Fruit fly (Drosophila melanogaster): ENCODE data around the gene grp.

The grp gene

dm6 chr2L:16703753-16704152, 23.9 kb downstream of the grp start:
- TF ChIP-seq Sox14 (GFP tag; optimal IDR thresholded peaks at IDR 0.05) (peak; percentile 61), Met (GFP tag; optimal IDR thresholded peaks at IDR 0.05) (no peak), Sox102F (GFP tag; optimal IDR thresholded peaks at IDR 0.05) (peak; percentile 37), esn (GFP tag; optimal IDR thresholded peaks at IDR 0.05) (peak; percentile 64), CG8119 (GFP tag; IDR thresholded peaks at IDR 0.05) (no peak; the same call in 1 of the 3 replicates), Smox (GFP tag; optimal IDR thresholded peaks at IDR 0.05) (peak; percentile 43), OdsH (GFP tag; optimal IDR thresholded peaks at IDR 0.05) (peak; percentile 55), CG10631 (GFP tag; optimal IDR thresholded peaks at IDR 0.05) (peak; percentile 52), CG32006 (GFP tag; optimal IDR thresholded peaks at IDR 0.05) (no peak), Sox15 (GFP tag; optimal IDR thresholded peaks at IDR 0.05) (peak; percentile 25), CG10669 (GFP tag; optimal IDR thresholded peaks at IDR 0.05) (no peak), eg (GFP tag; IDR thresholded peaks at IDR 0.05) (no peak), dsx (GFP tag; optimal IDR thresholded peaks at IDR 0.05; ENCODE audit: poor library complexity, severe bottlenecking) (peak; percentile 21), Hr39 (GFP tag; optimal IDR thresholded peaks at IDR 0.05) (peak; percentile 25), CG34406 (GFP tag; optimal IDR thresholded peaks at IDR 0.05) (no peak), CG15336 (GFP tag; IDR thresholded peaks at IDR 0.05) (peak; percentile 34; the same call in 1 of the 2 replicates), CG11762 (GFP tag; optimal IDR thresholded peaks at IDR 0.05; ENCODE audit: insufficient read depth) (no peak), CG3919 (GFP tag; optimal IDR thresholded peaks at IDR 0.05) (peak; percentile 62), Hr38 (GFP tag; optimal IDR thresholded peaks at IDR 0.05) (no peak), pdm3 (GFP tag; optimal IDR thresholded peaks at IDR 0.05) (peak; percentile 63), fkh (GFP tag; optimal IDR thresholded peaks at IDR 0.05) (no peak), svp (GFP tag) (peak; percentile 79), achi (GFP tag; optimal IDR thresholded peaks at IDR 0.05) (peak; percentile 39), cyc (GFP tag; optimal IDR thresholded peaks at IDR 0.05) (peak; percentile 24), spab (GFP tag; optimal IDR thresholded peaks at IDR 0.05) (no peak), CG31627 (GFP tag; optimal IDR thresholded peaks at IDR 0.05) (peak; percentile 38), lz (GFP tag; optimal IDR thresholded peaks at IDR 0.05) (peak; percentile 37), CG3032 (tag; optimal IDR thresholded peaks at IDR 0.05) (no peak), Ets21C (GFP tag; optimal IDR thresholded peaks at IDR 0.05) (peak; percentile 43), CG6808 (GFP tag; optimal IDR thresholded peaks at IDR 0.05) (no peak), topi (GFP tag; optimal IDR thresholded peaks at IDR 0.05) (peak; percentile 60), CG11294 (GFP tag; IDR thresholded peaks at IDR 0.05) (no peak), CG8319 (GFP tag; optimal IDR thresholded peaks at IDR 0.05) (no peak), fd59A (GFP tag; optimal IDR thresholded peaks at IDR 0.05) (no peak), CG6163 (GFP tag; IDR thresholded peaks at IDR 0.05) (no peak), salr (GFP tag; optimal IDR thresholded peaks at IDR 0.05) (peak in 1 of 2 experiments; percentile 6), Lpt (GFP tag; optimal IDR thresholded peaks at IDR 0.05) (no peak), fd85E (GFP tag; optimal IDR thresholded peaks at IDR 0.05) (no peak), Gug (GFP tag; IDR thresholded peaks at IDR 0.05) (no peak), dac (GFP tag; optimal IDR thresholded peaks at IDR 0.05) (no peak), CG6792 (GFP tag; optimal IDR thresholded peaks at IDR 0.05) (peak; percentile 18), CG6276 (GFP tag; optimal IDR thresholded peaks at IDR 0.05) (no peak), Eip75B (GFP tag; optimal IDR thresholded peaks at IDR 0.05) (peak; percentile 51), Ets96B (tag; optimal IDR thresholded peaks at IDR 0.05) (peak; percentile 5), CG6854 (GFP tag; optimal IDR thresholded peaks at IDR 0.05) (no peak), CG1621 (tag; optimal IDR thresholded peaks at IDR 0.05) (no peak), vri (GFP tag; optimal IDR thresholded peaks at IDR 0.05) (no peak), net (GFP tag; optimal IDR thresholded peaks at IDR 0.05) (peak; percentile 26), Eip78C (GFP tag) (peak; percentile 86), CG4318 (GFP tag; optimal IDR thresholded peaks at IDR 0.05) (no peak), acj6 (GFP tag; optimal IDR thresholded peaks at IDR 0.05) (peak; percentile 27), CG11902 (GFP tag; optimal IDR thresholded peaks at IDR 0.05) (peak; percentile 18), CG8632 (GFP tag; optimal IDR thresholded peaks at IDR 0.05) (peak; percentile 10)

Data from whole organism, prepupa.